Fruit fly (Drosophila melanogaster) whole organism, embryonic: ENCODE results near the gene sti.
A peak's percentile ranks its signal among the peaks of the same experiment; 100 is the strongest.

Experiments used
- CG11504 ChIP-seq: fragments of 200-800 bp; sonication (Bioruptor generic); optimal IDR thresholded peaks from 3 replicates; lab custom pipeline; 2019; ENCODE audit warnings: missing biosample characterization, mild to moderate bottlenecking, missing genetic modification characterization, moderate library complexity
- CG16863 ChIP-seq: fragments of 200-800 bp; sonication (Bioruptor generic); optimal IDR thresholded peaks from 3 replicates; lab custom pipeline; 2016; ENCODE audit warnings: missing biosample characterization, missing genetic modification characterization
- CG17612 ChIP-seq: fragments of 200-800 bp; sonication (Bioruptor generic); IDR thresholded peaks from 2 replicates; pipeline ENCODE4 v1.3.6; 2022; ENCODE audit warnings: missing biosample characterization, missing genetic modification characterization
- CG1832 ChIP-seq: fragments of 200-800 bp; sonication (Bioruptor generic); optimal IDR thresholded peaks from 2 replicates; lab custom pipeline; 2017; ENCODE audit warnings: missing biosample characterization, mild to moderate bottlenecking, missing genetic modification characterization, inconsistent platforms
- CG18476 ChIP-seq: fragments of 200-800 bp; sonication (Bioruptor generic); optimal IDR thresholded peaks from 2 replicates; lab custom pipeline; 2016; ENCODE audit warnings: missing biosample characterization, mild to moderate bottlenecking, missing genetic modification characterization
- CG2199 ChIP-seq: fragments of 200-800 bp; sonication (Bioruptor generic); IDR thresholded peaks from 3 replicates; pipeline ENCODE4 v1.3.6; 2022; ENCODE audit warnings: missing biosample characterization, missing genetic modification characterization
- CG2678 ChIP-seq: fragments of 200-800 bp; sonication (Bioruptor generic); optimal IDR thresholded peaks from 3 replicates; lab custom pipeline; 2019; ENCODE audit warnings: missing biosample characterization, mild to moderate bottlenecking, missing genetic modification characterization, moderate library complexity
- CG33213 ChIP-seq: fragments of 200-800 bp; sonication (Bioruptor generic); optimal IDR thresholded peaks from 3 replicates; lab custom pipeline; 2016; ENCODE audit warnings: missing biosample characterization, missing genetic modification characterization
- CG3995 ChIP-seq: fragments of 200-800 bp; sonication (Bioruptor generic); optimal IDR thresholded peaks from 3 replicates; lab custom pipeline; 2016; ENCODE audit warnings: missing biosample characterization, missing genetic modification characterization
- CG4404 ChIP-seq: fragments of 200-800 bp; sonication (Bioruptor generic); IDR thresholded peaks from 2 replicates; pipeline ENCODE4 v1.3.6; 2022; ENCODE audit warnings: missing biosample characterization, missing genetic modification characterization
- CG5245 ChIP-seq: fragments of 200-800 bp; sonication (Bioruptor generic); optimal IDR thresholded peaks from 3 replicates; lab custom pipeline; 2016; ENCODE audit warnings: missing biosample characterization, missing genetic modification characterization
- CG6683 ChIP-seq: fragments of 200-800 bp; sonication (Bioruptor generic); optimal IDR thresholded peaks from 2 replicates; lab custom pipeline; 2017; ENCODE audit warnings: missing biosample characterization, mild to moderate bottlenecking, missing genetic modification characterization, missing genetic modification reagents
- CG6791 ChIP-seq: fragments of 200-800 bp; sonication (Bioruptor generic); IDR thresholded peaks from 3 replicates; pipeline ENCODE4 v1.3.6; 2022; ENCODE audit warnings: missing biosample characterization, missing genetic modification characterization; ENCODE audit not compliant: partially characterized antibody
- CG7357 ChIP-seq: fragments of 200-800 bp; sonication (Bioruptor generic); IDR thresholded peaks from 3 replicates; pipeline ENCODE4 v1.3.6; 2022; ENCODE audit warnings: missing biosample characterization, missing genetic modification characterization
- CG8478 ChIP-seq: fragments of >200 bp; optimal IDR thresholded peaks from 2 replicates; lab custom pipeline; 2018
- CG8765 ChIP-seq: fragments of 200-800 bp; sonication (Bioruptor generic); IDR thresholded peaks from 2 replicates; pipeline ENCODE4 v1.3.6; 2022; ENCODE audit warnings: missing biosample characterization, missing genetic modification characterization
- CHES-1-like ChIP-seq: fragments of 200-800 bp; sonication (Bioruptor generic); optimal IDR thresholded peaks from 2 replicates; lab custom pipeline; 2016; ENCODE audit warnings: missing biosample characterization, missing genetic modification characterization
- CTCF ChIP-seq: fragments of 200-800 bp; sonication (Bioruptor generic); optimal IDR thresholded peaks from 2 replicates; lab custom pipeline; 2017; ENCODE audit warnings: missing biosample characterization, mild to moderate bottlenecking, missing genetic modification characterization, moderate library complexity
- Dad ChIP-seq: fragments of 200-800 bp; sonication (Bioruptor generic); optimal IDR thresholded peaks from 3 replicates; lab custom pipeline; 2016; ENCODE audit warnings: missing biosample characterization, missing genetic modification characterization
- Dfd ChIP-seq, 2 experiments: fragments of >200 bp; optimal IDR thresholded peaks; 2 replicates each; lab custom pipeline; 2017; ENCODE audit warnings: missing biosample characterization in 2 of 2, missing genetic modification characterization in 2 of 2
- Dref ChIP-seq: fragments of 200-800 bp; sonication (Bioruptor generic); IDR thresholded peaks from 2 replicates; pipeline ENCODE4 v1.3.6; 2022; ENCODE audit warnings: missing biosample characterization, missing genetic modification characterization
- Eip74EF ChIP-seq, 2 experiments: fragments of 200-800 bp in 1 of 2; fragments of >200 bp in 1 of 2; sonication (Bioruptor generic) in 1 of 2; optimal IDR thresholded peaks; 2 replicates each; lab custom pipeline; 2017 to 2019; ENCODE audit warnings: missing biosample characterization in 2 of 2, missing genetic modification characterization in 2 of 2, mild to moderate bottlenecking in 1 of 2, moderate library complexity in 1 of 2
- Ets65A ChIP-seq: fragments of 200-800 bp; sonication (Bioruptor generic); peaks from one replicate; lab custom pipeline; 2016; ENCODE audit warnings: missing biosample characterization, missing genetic modification characterization
- HHEX ChIP-seq: fragments of 200-800 bp; sonication (Bioruptor generic); optimal IDR thresholded peaks from 3 replicates; lab custom pipeline; 2017; ENCODE audit warnings: missing biosample characterization, mild to moderate bottlenecking, missing genetic modification characterization, missing genetic modification reagents
- HLHmδ ChIP-seq: fragments of 200-800 bp; sonication (Bioruptor generic); optimal IDR thresholded peaks from 2 replicates; lab custom pipeline; 2018; ENCODE audit warnings: missing biosample characterization, mild to moderate bottlenecking, missing genetic modification characterization, moderate library complexity
- Hmx ChIP-seq: fragments of 200-800 bp; sonication (Bioruptor generic); optimal IDR thresholded peaks from 2 replicates; lab custom pipeline; 2016; ENCODE audit warnings: missing biosample characterization, missing genetic modification characterization
- Mrtf ChIP-seq: fragments of 200-800 bp; sonication (Bioruptor generic); IDR thresholded peaks from 3 replicates; pipeline ENCODE4 v1.3.6; 2022; ENCODE audit warnings: missing biosample characterization, missing genetic modification characterization
- Rx ChIP-seq: fragments of 200-800 bp; sonication (Bioruptor generic); IDR thresholded peaks from 2 replicates; pipeline ENCODE4 v1.3.6; 2022; ENCODE audit warnings: missing biosample characterization, missing genetic modification characterization
- Usf ChIP-seq: fragments of 200-800 bp; sonication (Bioruptor generic); optimal IDR thresholded peaks from 2 replicates; lab custom pipeline; 2017; ENCODE audit warnings: missing genotype, missing biosample characterization, missing genetic modification characterization
- dmrt99B ChIP-seq: fragments of 200-800 bp; sonication (Bioruptor generic); optimal IDR thresholded peaks from 2 replicates; lab custom pipeline; 2018; ENCODE audit warnings: missing biosample characterization, mild to moderate bottlenecking, missing genetic modification characterization, moderate library complexity
- esg ChIP-seq: fragments of 200-800 bp; sonication (Bioruptor generic); conservative IDR thresholded peaks from 2 replicates; pipeline ENCODE4 v1.3.6; 2022; ENCODE audit warnings: missing biosample characterization, missing genetic modification characterization
- exex ChIP-seq: fragments of 200-800 bp; sonication (Bioruptor generic); optimal IDR thresholded peaks from 4 replicates; lab custom pipeline; 2018; ENCODE audit warnings: missing biosample characterization, mild to moderate bottlenecking, missing genetic modification characterization, moderate library complexity
- eyg ChIP-seq: fragments of 200-800 bp; sonication (Bioruptor generic); optimal IDR thresholded peaks from 3 replicates; lab custom pipeline; 2016; ENCODE audit warnings: missing biosample characterization, missing genetic modification characterization
- fd102C ChIP-seq: fragments of 200-800 bp; sonication (Bioruptor generic); optimal IDR thresholded peaks from 2 replicates; lab custom pipeline; 2018; ENCODE audit warnings: missing biosample characterization, mild to moderate bottlenecking, missing genetic modification characterization, moderate library complexity
- ftz-f1 ChIP-seq: fragments of 200-800 bp; sonication (Bioruptor generic); optimal IDR thresholded peaks from 2 replicates; lab custom pipeline; 2016; ENCODE audit warnings: missing biosample characterization, missing genetic modification characterization
- gem ChIP-seq: fragments of 200-800 bp; sonication (Bioruptor generic); optimal IDR thresholded peaks from 2 replicates; lab custom pipeline; 2019; ENCODE audit warnings: missing biosample characterization, mild to moderate bottlenecking, missing genetic modification characterization, moderate library complexity
- her ChIP-seq: fragments of 200-800 bp; sonication (Bioruptor generic); optimal IDR thresholded peaks from 2 replicates; lab custom pipeline; 2016; ENCODE audit warnings: missing biosample characterization, missing genetic modification characterization
- kay ChIP-seq: fragments of 200-800 bp; sonication (Bioruptor generic); optimal IDR thresholded peaks from 2 replicates; lab custom pipeline; 2016; ENCODE audit warnings: missing biosample characterization, missing genetic modification characterization
- maf-S ChIP-seq: fragments of 200-800 bp; sonication (Bioruptor generic); optimal IDR thresholded peaks from 2 replicates; lab custom pipeline; 2016; ENCODE audit warnings: missing biosample characterization, missing genetic modification characterization
- pita ChIP-seq: fragments of 200-800 bp; sonication (Bioruptor generic); optimal IDR thresholded peaks from 2 replicates; lab custom pipeline; 2017; ENCODE audit warnings: missing biosample characterization, mild to moderate bottlenecking, missing genetic modification characterization
- sc ChIP-seq, 3 experiments: fragments of >200 bp in 2 of 3; fragments of 200-800 bp in 1 of 3; sonication (Bioruptor generic) in 1 of 3; optimal IDR thresholded peaks; 2 replicates in 2 of 3; 3 replicates in 1 of 3; lab custom pipeline; 2017; ENCODE audit warnings: mild to moderate bottlenecking in 1 of 3, missing biosample characterization in 1 of 3, missing genetic modification characterization in 1 of 3, missing genetic modification reagents in 1 of 3
- seq ChIP-seq: fragments of 200-800 bp; sonication (Bioruptor generic); IDR thresholded peaks from 2 replicates; pipeline ENCODE4 v1.3.6; 2022; ENCODE audit warnings: missing biosample characterization, missing genetic modification characterization
- sob ChIP-seq: fragments of 200-800 bp; sonication (Bioruptor generic); IDR thresholded peaks from 2 replicates; pipeline ENCODE4 v1.3.6; 2022; ENCODE audit warnings: missing biosample characterization, missing genetic modification characterization
- tap ChIP-seq: fragments of 200-800 bp; optimal IDR thresholded peaks from 3 replicates; lab custom pipeline; 2019; ENCODE audit warnings: missing biosample characterization, mild to moderate bottlenecking, missing genetic modification characterization, moderate library complexity
- tll ChIP-seq, 2 experiments: fragments of 200-800 bp in 1 of 2; fragments of >200 bp in 1 of 2; sonication (Bioruptor generic) in 1 of 2; optimal IDR thresholded peaks; 2 replicates each; lab custom pipeline; 2017 to 2019; ENCODE audit warnings: missing biosample characterization in 2 of 2, missing genetic modification characterization in 2 of 2, mild to moderate bottlenecking in 1 of 2, moderate library complexity in 1 of 2
- ttk ChIP-seq: fragments of 200-800 bp; sonication (Bioruptor generic); IDR thresholded peaks from 2 replicates; pipeline ENCODE4 v2.1.2; 2022; ENCODE audit warnings: missing biosample characterization, missing genetic modification characterization
- tup ChIP-seq: fragments of 200-800 bp; sonication (Bioruptor generic); optimal IDR thresholded peaks from 2 replicates; lab custom pipeline; 2016; ENCODE audit warnings: missing biosample characterization, mild to moderate bottlenecking, missing genetic modification characterization, moderate library complexity
- twi ChIP-seq: fragments of 200-800 bp; optimal IDR thresholded peaks from 2 replicates; lab custom pipeline; 2019; ENCODE audit warnings: missing biosample characterization, mild to moderate bottlenecking, missing genetic modification characterization, moderate library complexity
- vnd ChIP-seq: fragments of 200-800 bp; sonication (Bioruptor generic); IDR thresholded peaks from 3 replicates; pipeline ENCODE4 v1.3.6; 2022; ENCODE audit warnings: missing biosample characterization, missing genetic modification characterization; ENCODE audit not compliant: partially characterized antibody
- wor ChIP-seq: fragments of 200-800 bp; sonication (Bioruptor generic); IDR thresholded peaks from 2 replicates; pipeline ENCODE4 v1.3.6; 2022; ENCODE audit warnings: missing biosample characterization, missing genetic modification characterization
- yki ChIP-seq: fragments of >200 bp; optimal IDR thresholded peaks from 3 replicates; lab custom pipeline; 2018

sti gene

dm6 chr3L:12503865-12504650 lies 10.6 kb downstream of the sti start, which contains the start of the genes CG10646 and vih (continued):
- no peak for TF ChIP-seq gem (tag; lab: Kevin White, UChicago)
- no peak for TF ChIP-seq CG5245 (GFP tag; lab: Kevin White, UChicago)
- no peak for TF ChIP-seq CG17612 (GFP tag; lab: Robert Waterston, UW)
- no peak for TF ChIP-seq vnd (GFP tag; lab: Robert Waterston, UW)
- no peak for TF ChIP-seq yki (lab: Kevin White, UChicago)
- TF ChIP-seq dmrt99B (tag; lab: Kevin White, UChicago), result peak; percentile 14
- no peak for TF ChIP-seq CG18476
- TF ChIP-seq eyg (GFP tag; lab: Kevin White, UChicago), result no peak
- TF ChIP-seq HHEX (GFP tag; lab: Kevin White, UChicago), result peak; percentile 58
- no peak for TF ChIP-seq CHES-1-like
- TF ChIP-seq esg (GFP tag; lab: Robert Waterston, UW), result no peak
- TF ChIP-seq CG2199, result no peak
- no peak for TF ChIP-seq Dfd (GFP tag; optimal IDR thresholded peaks at IDR 0.05; lab: Kevin White, UChicago)
- TF ChIP-seq tap (tag; lab: Kevin White, UChicago), result peak; percentile 4
- peak; percentile 7 for TF ChIP-seq tup (GFP tag; lab: Kevin White, UChicago)
- TF ChIP-seq ttk (GFP tag; lab: Robert Waterston, UW), result no peak; the same call in 1 of the 2 replicates
- TF ChIP-seq CG11504 (tag; lab: Kevin White, UChicago), result no peak
- TF ChIP-seq seq (GFP tag; lab: Robert Waterston, UW), result peak; percentile 10; the same call in 1 of the 2 replicates
- no peak for TF ChIP-seq pita
- TF ChIP-seq her (GFP tag; lab: Kevin White, UChicago), result no peak
- peak; percentile 10 for TF ChIP-seq CTCF (GFP tag; lab: Kevin White, UChicago)
- peak; percentile 57 for TF ChIP-seq CG2678 (tag; lab: Kevin White, UChicago)
- TF ChIP-seq Ets65A (GFP tag; lab: Kevin White, UChicago), result peak; percentile 92
- TF ChIP-seq Dref (GFP tag; lab: Robert Waterston, UW), result peak; percentile 60
- TF ChIP-seq CG33213 (GFP tag; lab: Kevin White, UChicago), result peak; percentile 20
- TF ChIP-seq CG1832 (GFP tag; lab: Kevin White, UChicago), result no peak
- no peak for TF ChIP-seq Rx
- TF ChIP-seq HLHmδ (GFP tag; lab: Kevin White, UChicago), result no peak
- TF ChIP-seq tll (GFP tag; optimal IDR thresholded peaks at IDR 0.05; lab: Kevin White, UChicago), result no peak
- TF ChIP-seq kay (GFP tag; lab: Kevin White, UChicago), result peak; percentile 13
- TF ChIP-seq CG4404, result no peak
- TF ChIP-seq twi (tag; lab: Kevin White, UChicago), result no peak
- TF ChIP-seq sob (GFP tag; lab: Robert Waterston, UW), result peak; percentile 7; the same call in 1 of the 2 replicates
- no peak for TF ChIP-seq Hmx (GFP tag; lab: Kevin White, UChicago)
- no peak for TF ChIP-seq CG3995
- no peak for TF ChIP-seq wor
- no peak for TF ChIP-seq Mrtf (GFP tag; lab: Robert Waterston, UW)
- TF ChIP-seq CG6683 (GFP tag; lab: Kevin White, UChicago), result no peak
- TF ChIP-seq exex, result peak; percentile 26
- no peak for TF ChIP-seq CG7357 (GFP tag; lab: Robert Waterston, UW)
- TF ChIP-seq fd102C (GFP tag; lab: Kevin White, UChicago), result no peak
- no peak for TF ChIP-seq CG8765 (GFP tag; lab: Robert Waterston, UW)
- no peak for TF ChIP-seq sc (optimal IDR thresholded peaks at IDR 0.05; lab: Kevin White, UChicago)
- no peak for TF ChIP-seq sc (GFP tag; optimal IDR thresholded peaks at IDR 0.05; lab: Kevin White, UChicago)
- TF ChIP-seq Eip74EF (GFP tag; optimal IDR thresholded peaks at IDR 0.05; lab: Kevin White, UChicago), result peak in 1 of 2 experiments; percentile 0
- no peak for TF ChIP-seq CG6791 (GFP tag; lab: Robert Waterston, UW)
- no peak for TF ChIP-seq CG16863 (GFP tag; lab: Kevin White, UChicago)
- no peak for TF ChIP-seq CG8478 (lab: Kevin White, UChicago)
- TF ChIP-seq ftz-f1 (GFP tag; lab: Kevin White, UChicago), result peak; percentile 25
- no peak for TF ChIP-seq maf-S (GFP tag; lab: Kevin White, UChicago)
- TF ChIP-seq Usf (GFP tag; lab: Kevin White, UChicago), result no peak
- peak; percentile 24 for TF ChIP-seq Dad
